Worm (Caenorhabditis elegans) whole organism, young adult: ENCODE results near the gene aptf-3.

ENCODE experiments used
- C06A6.2 ChIP-seq: fragments of 200-800 bp; sonication (Bioruptor generic); conservative IDR thresholded peaks from 2 replicates; pipeline ENCODE4 v1.3.6; 2022; ENCODE audit warnings: missing genetic modification characterization, missing compliant biosample characterization
- D2030.7 ChIP-seq: fragments of 200-800 bp; sonication (Bioruptor generic); IDR thresholded peaks from 2 replicates; pipeline ENCODE4 v1.3.6; 2022; ENCODE audit warnings: missing genetic modification reagents, missing genetic modification characterization, missing compliant biosample characterization
- F33H1.4 ChIP-seq: fragments of 200-800 bp; sonication (Bioruptor generic); IDR thresholded peaks from 2 replicates; pipeline ENCODE4 v1.3.6; 2022; ENCODE audit warnings: missing genetic modification reagents, missing genetic modification characterization, missing compliant biosample characterization
- F55B11.4 ChIP-seq: sonication (generic microtip); optimal IDR thresholded peaks from 2 replicates; lab custom pipeline; 2016; ENCODE audit warnings: missing compliant biosample characterization, missing genetic modification characterization, borderline replicate concordance; ENCODE audit not compliant: insufficient read depth
- T07F8.4 ChIP-seq: sonication (generic microtip); optimal IDR thresholded peaks from 2 replicates; lab custom pipeline; 2016; ENCODE audit warnings: mild to moderate bottlenecking, missing genetic modification characterization, moderate library complexity, missing compliant biosample characterization
- Y53G8AR.9 ChIP-seq: fragments of 200-800 bp; sonication (Bioruptor generic); conservative IDR thresholded peaks from 2 replicates; pipeline ENCODE4 v1.3.6; 2022; ENCODE audit warnings: missing genetic modification reagents, missing genetic modification characterization, missing compliant biosample characterization
- ZK185.1 ChIP-seq: sonication (generic microtip); optimal IDR thresholded peaks from 2 replicates; lab custom pipeline; 2016; ENCODE audit warnings: mild to moderate bottlenecking, missing genetic modification characterization, missing compliant biosample characterization; ENCODE audit not compliant: poor library complexity, severe bottlenecking
- akir-1 ChIP-seq: fragments of 200-800 bp; sonication (Bioruptor generic); optimal IDR thresholded peaks from 2 replicates; lab custom pipeline; 2018; ENCODE audit warnings: mild to moderate bottlenecking, missing genetic modification characterization, moderate library complexity, missing compliant biosample characterization
- ama-1 ChIP-seq, 3 experiments: fragments of 150-350 bp in 1 of 3; sonication (generic microtip) in 2 of 3; optimal IDR thresholded peaks; 2 replicates each; lab custom pipeline; 2014 to 2018; ENCODE audit warnings: missing biosample characterization in 2 of 3, missing genetic modification characterization in 2 of 3, missing genetic modification reagents in 2 of 3
- atf-7 ChIP-seq: sonication (generic microtip); optimal IDR thresholded peaks from 2 replicates; lab custom pipeline; 2017; ENCODE audit warnings: mild to moderate bottlenecking, missing genetic modification characterization, missing compliant biosample characterization
- athp-1 ChIP-seq: sonication (generic microtip); optimal IDR thresholded peaks from 2 replicates; lab custom pipeline; 2017; ENCODE audit warnings: mild to moderate bottlenecking, missing genetic modification characterization, missing compliant biosample characterization
- attf-3 ChIP-seq: fragments of 200-800 bp; sonication (Bioruptor generic); conservative IDR thresholded peaks from 2 replicates; pipeline ENCODE4 v1.3.6; 2022; ENCODE audit warnings: missing genetic modification reagents, missing genetic modification characterization, missing compliant biosample characterization
- bed-1 ChIP-seq: fragments of 200-800 bp; sonication (Bioruptor generic); IDR thresholded peaks from 2 replicates; pipeline ENCODE4 v1.3.6; 2022; ENCODE audit warnings: missing genetic modification reagents, missing genetic modification characterization, missing compliant biosample characterization
- ccch-3 ChIP-seq: fragments of 200-800 bp; sonication (Bioruptor generic); optimal IDR thresholded peaks from 2 replicates; lab custom pipeline; 2018; ENCODE audit warnings: mild to moderate bottlenecking, missing genetic modification characterization, missing compliant biosample characterization
- cebp-2 ChIP-seq: fragments of 200-800 bp; sonication (Bioruptor generic); IDR thresholded peaks from 2 replicates; pipeline ENCODE4 v1.3.6; 2022; ENCODE audit warnings: missing genetic modification characterization, missing compliant biosample characterization
- ceh-100 ChIP-seq: fragments of 200-800 bp; sonication (Bioruptor generic); IDR thresholded peaks from 2 replicates; pipeline ENCODE4 v1.3.6; 2022; ENCODE audit warnings: missing genetic modification reagents, missing genetic modification characterization, missing compliant biosample characterization
- ceh-27 ChIP-seq: fragments of 200-800 bp; sonication (Bioruptor generic); optimal IDR thresholded peaks from 2 replicates; lab custom pipeline; 2018; ENCODE audit warnings: mild to moderate bottlenecking, missing genetic modification characterization, moderate library complexity, missing compliant biosample characterization
- ceh-40 ChIP-seq: fragments of 200-800 bp; sonication (Bioruptor generic); IDR thresholded peaks from 2 replicates; pipeline ENCODE4 v1.3.6; 2022; ENCODE audit warnings: missing genetic modification characterization, missing compliant biosample characterization
- efl-1 ChIP-seq: fragments of 150-350 bp; optimal IDR thresholded peaks from 2 replicates; lab custom pipeline; 2014; ENCODE audit warnings: missing biosample characterization, missing genetic modification reagents, missing genetic modification characterization
- ets-4 ChIP-seq: fragments of 200-800 bp; sonication (Bioruptor generic); optimal IDR thresholded peaks from 2 replicates; lab custom pipeline; 2018; ENCODE audit warnings: mild to moderate bottlenecking, missing genetic modification characterization, missing compliant biosample characterization
- hmg-1.2 ChIP-seq: fragments of 200-800 bp; sonication (Bioruptor generic); IDR thresholded peaks from 2 replicates; pipeline ENCODE4 v1.3.6; 2022; ENCODE audit warnings: missing genetic modification reagents, missing genetic modification characterization, missing compliant biosample characterization
- hmg-20 ChIP-seq: fragments of 200-800 bp; sonication (Bioruptor generic); IDR thresholded peaks from 2 replicates; pipeline ENCODE4 v1.3.6; 2022; ENCODE audit warnings: missing genetic modification reagents, missing genetic modification characterization, missing compliant biosample characterization
- hrde-1 ChIP-seq: sonication (generic microtip); optimal IDR thresholded peaks from 2 replicates; lab custom pipeline; 2016; ENCODE audit warnings: missing genetic modification characterization, mild to moderate bottlenecking, missing compliant biosample characterization, moderate library complexity, missing genotype, missing genetic modification reagents, borderline replicate concordance
- lin-35 ChIP-seq, 3 experiments: fragments of 150-350 bp in 2 of 3; sonication (generic microtip) in 1 of 3; optimal IDR thresholded peaks; 2 replicates each; lab custom pipeline; 2014 to 2018; ENCODE audit warnings: missing biosample characterization in 3 of 3, missing genetic modification characterization in 3 of 3, missing genetic modification reagents in 3 of 3
- lin-40 ChIP-seq: sonication (generic microtip); optimal IDR thresholded peaks from 2 replicates; lab custom pipeline; 2016; ENCODE audit warnings: missing genetic modification characterization, mild to moderate bottlenecking, missing compliant biosample characterization, missing genotype, missing genetic modification reagents
- madf-6 ChIP-seq: fragments of 200-800 bp; sonication (Bioruptor generic); IDR thresholded peaks from 2 replicates; pipeline ENCODE4 v1.3.6; 2022; ENCODE audit warnings: missing genetic modification reagents, missing genetic modification characterization, missing compliant biosample characterization
- nfya-2 ChIP-seq: fragments of 200-800 bp; sonication (Bioruptor generic); IDR thresholded peaks from 2 replicates; pipeline ENCODE4 v1.3.6; 2022; ENCODE audit warnings: missing genetic modification reagents, missing genetic modification characterization, missing compliant biosample characterization
- nhr-120 ChIP-seq: fragments of 200-800 bp; sonication (Bioruptor generic); IDR thresholded peaks from 2 replicates; pipeline ENCODE4 v1.3.6; 2022; ENCODE audit warnings: missing genetic modification characterization, missing compliant biosample characterization
- nhr-80 ChIP-seq: sonication (generic microtip); optimal IDR thresholded peaks from 2 replicates; lab custom pipeline; 2016; ENCODE audit warnings: missing genetic modification characterization, missing compliant biosample characterization
- rec-8 ChIP-seq, 2 experiments: sonication (generic microtip); optimal IDR thresholded peaks; 2 replicates each; lab custom pipeline; 2016; ENCODE audit warnings: mild to moderate bottlenecking in 2 of 2, missing genetic modification characterization in 2 of 2, missing genetic modification reagents in 2 of 2, missing genotype in 2 of 2, missing biosample characterization in 1 of 2, missing compliant biosample characterization in 1 of 2, moderate library complexity in 1 of 2
- repo-1 ChIP-seq: sonication (generic microtip); optimal IDR thresholded peaks from 2 replicates; lab custom pipeline; 2017; ENCODE audit warnings: mild to moderate bottlenecking, missing genetic modification characterization, missing compliant biosample characterization
- rpc-1 ChIP-seq, 2 experiments: fragments of 150-350 bp in 1 of 2; sonication (generic microtip) in 1 of 2; optimal IDR thresholded peaks; 2 replicates each; lab custom pipeline; 2014 to 2018; ENCODE audit warnings: missing biosample characterization in 1 of 2, missing genetic modification characterization in 1 of 2, missing genetic modification reagents in 1 of 2, missing genotype in 1 of 2
- sdz-38 ChIP-seq: sonication (generic microtip); optimal IDR thresholded peaks from 2 replicates; lab custom pipeline; 2016; ENCODE audit warnings: missing genotype, missing genetic modification characterization, missing compliant biosample characterization
- snpc-1.1 ChIP-seq: sonication (generic microtip); optimal IDR thresholded peaks from 2 replicates; lab custom pipeline; 2017; ENCODE audit warnings: missing genetic modification characterization, mild to moderate bottlenecking, missing compliant biosample characterization, antibody characterized with exemption, moderate library complexity, missing genotype, missing genetic modification reagents; ENCODE audit not compliant: insufficient read depth
- snpc-1.3 ChIP-seq: sonication (generic microtip); optimal IDR thresholded peaks from 2 replicates; lab custom pipeline; 2017; ENCODE audit warnings: missing genetic modification characterization, mild to moderate bottlenecking, missing compliant biosample characterization, antibody characterized with exemption, moderate library complexity, missing genotype, missing genetic modification reagents; ENCODE audit not compliant: insufficient read depth
- snpc-3.4 ChIP-seq: sonication (generic microtip); optimal IDR thresholded peaks from 2 replicates; lab custom pipeline; 2017; ENCODE audit warnings: missing genetic modification characterization, mild to moderate bottlenecking, missing compliant biosample characterization, antibody characterized with exemption, moderate library complexity, missing genotype, missing genetic modification reagents
- sptf-2 ChIP-seq: fragments of 200-800 bp; sonication (Bioruptor generic); optimal IDR thresholded peaks from 2 replicates; lab custom pipeline; 2018; ENCODE audit warnings: mild to moderate bottlenecking, missing genetic modification characterization, missing compliant biosample characterization
- zim-3 ChIP-seq: sonication (generic microtip); optimal IDR thresholded peaks from 2 replicates; lab custom pipeline; 2017; ENCODE audit warnings: mild to moderate bottlenecking, missing genetic modification characterization, moderate library complexity, missing compliant biosample characterization
- ztf-22 ChIP-seq: fragments of 200-800 bp; sonication (Bioruptor generic); optimal IDR thresholded peaks from 2 replicates; lab custom pipeline; 2018; ENCODE audit warnings: mild to moderate bottlenecking, missing genetic modification characterization, moderate library complexity, missing compliant biosample characterization
- ztf-6 ChIP-seq: fragments of 200-800 bp; sonication (Bioruptor generic); IDR thresholded peaks from 2 replicates; pipeline ENCODE4 v1.3.6; 2022; ENCODE audit warnings: missing genetic modification reagents, missing genetic modification characterization, missing compliant biosample characterization

aptf-3 gene

DNA sequence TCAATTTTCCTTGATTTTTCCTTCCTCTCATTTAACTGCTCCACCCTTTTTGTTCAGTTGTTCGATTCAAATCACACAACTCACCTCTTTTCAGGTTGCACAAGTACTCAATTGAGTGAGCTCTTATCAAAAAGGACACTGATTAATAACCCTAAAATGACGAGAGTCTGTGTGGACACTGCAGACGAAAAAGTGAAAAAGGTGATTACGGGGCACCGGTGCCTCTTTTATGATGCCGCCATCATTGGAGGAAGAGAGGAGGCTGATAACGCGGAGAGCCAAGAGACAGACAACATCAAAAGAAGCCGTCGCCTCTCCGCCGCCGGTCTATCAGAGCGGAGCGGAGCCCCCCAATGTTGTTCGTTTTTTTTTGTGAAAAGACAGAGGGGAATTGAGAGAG, 31.2 kb downstream of the aptf-3 start, which contains the start of gene sptf-2:
sptf-2 (plus strand) TSS at position 297 of the 400 bp plus-strand sequence.
- TF ChIP-seq cebp-2 (GFP tag; lab: Robert Waterston, UW) (no peak), snpc-3.4 (no peak), sptf-2 (GFP tag; lab: Kevin White, UChicago) (peak; percentile 99), atf-7 (tag; lab: Kevin White, UChicago) (peak; percentile 25), nhr-80 (peak; percentile 99), hmg-20 (GFP tag; lab: Robert Waterston, UW) (no peak), hmg-1.2 (GFP tag; lab: Robert Waterston, UW) (peak; percentile 16; the same call in 1 of the 2 replicates), attf-3 (GFP tag; lab: Robert Waterston, UW) (no peak), ceh-27 (no peak), zim-3 (tag; lab: Kevin White, UChicago) (no peak), lin-35 (GFP tag; optimal IDR thresholded peaks at IDR 0.05; lab: Kevin White, UChicago) (no peak), rpc-1 (optimal IDR thresholded peaks at IDR 0.05; lab: Kevin White, UChicago) (no peak), rpc-1 (tag; optimal IDR thresholded peaks at IDR 0.05; lab: Kevin White, UChicago) (no peak), repo-1 (tag; lab: Kevin White, UChicago) (no peak), snpc-1.1 (tag; lab: Kevin White, UChicago) (no peak), ama-1 (optimal IDR thresholded peaks at IDR 0.05; lab: Kevin White, UChicago) (no peak), ama-1 (GFP tag; optimal IDR thresholded peaks at IDR 0.05; lab: Kevin White, UChicago) (no peak), ceh-100 (GFP tag; lab: Robert Waterston, UW) (no peak), nhr-120 (no peak), lin-40 (tag; lab: Kevin White, UChicago) (no peak), C06A6.2 (GFP tag; lab: Robert Waterston, UW) (no peak), Y53G8AR.9 (GFP tag; lab: Robert Waterston, UW) (no peak), ceh-40 (GFP tag; lab: Robert Waterston, UW) (0 out of 2 replicates have a peak, but pooled peaks have one; percentile 4), ccch-3 (GFP tag; lab: Kevin White, UChicago) (no peak), athp-1 (tag; lab: Kevin White, UChicago) (no peak), akir-1 (GFP tag; lab: Kevin White, UChicago) (no peak), T07F8.4 (tag; lab: Kevin White, UChicago) (no peak), ztf-22 (GFP tag; lab: Kevin White, UChicago) (peak; percentile 23), D2030.7 (no peak), ets-4 (GFP tag; lab: Kevin White, UChicago) (peak; percentile 70), ztf-6 (GFP tag; lab: Robert Waterston, UW) (no peak), rec-8 (tag; optimal IDR thresholded peaks at IDR 0.05; lab: Kevin White, UChicago) (no peak), efl-1 (GFP tag; lab: Kevin White, UChicago) (no peak)

DNA sequence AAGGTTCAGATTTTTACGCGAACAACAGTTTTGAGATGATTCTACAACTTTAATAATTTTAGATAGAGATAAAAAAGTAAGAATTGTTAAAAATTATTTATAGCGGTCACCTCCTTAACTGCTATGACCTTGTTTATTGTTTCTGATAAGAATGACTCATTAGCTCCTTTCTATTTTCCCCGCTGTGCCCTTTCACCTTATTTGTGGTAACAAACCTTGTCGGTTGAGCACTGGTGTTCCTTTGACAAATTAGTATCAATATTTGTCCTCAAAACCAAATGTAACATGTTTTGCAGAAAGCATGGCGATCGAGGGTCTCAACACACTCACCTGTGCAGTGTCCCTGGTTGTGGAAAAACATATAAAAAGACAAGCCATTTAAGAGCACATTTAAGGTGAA, 32.6 kb downstream of the aptf-3 start:
- no peak for TF ChIP-seq madf-6
- no peak for TF ChIP-seq ZK185.1 (tag; lab: Kevin White, UChicago)
- TF ChIP-seq hrde-1 (tag; lab: Kevin White, UChicago), result no peak
- no peak for TF ChIP-seq snpc-1.3 (tag; lab: Kevin White, UChicago)
- no peak for TF ChIP-seq bed-1 (GFP tag; lab: Robert Waterston, UW)
- TF ChIP-seq nfya-2 (GFP tag; lab: Robert Waterston, UW), result no peak
- no peak for TF ChIP-seq sdz-38 (tag; lab: Kevin White, UChicago)
- no peak for TF ChIP-seq F55B11.4 (tag; lab: Kevin White, UChicago)
- TF ChIP-seq ama-1 (optimal IDR thresholded peaks at IDR 0.05; lab: Kevin White, UChicago), result no peak
- no peak for TF ChIP-seq ama-1 (GFP tag; optimal IDR thresholded peaks at IDR 0.05; lab: Kevin White, UChicago)
- no peak for TF ChIP-seq ets-4 (GFP tag; lab: Kevin White, UChicago)
- no peak for TF ChIP-seq F33H1.4 (GFP tag; lab: Robert Waterston, UW)
